Fruit fly (Drosophila melanogaster): Measurements from ENCODE around the gene CG2187.

Gene CG2187

dm6 chr3R:31706142-31706894, 52.1 kb downstream of the CG2187 start:
- TF ChIP-seq CG8159 (tag; optimal IDR thresholded peaks at IDR 0.05) = peak; percentile 51
- peak; percentile 15 for TF ChIP-seq gl (tag; optimal IDR thresholded peaks at IDR 0.05)
- TF ChIP-seq CG12605 (GFP tag; IDR thresholded peaks at IDR 0.05) = peak; percentile 82
- no peak for TF ChIP-seq CG10348 (GFP tag; IDR thresholded peaks at IDR 0.05)
- peak; percentile 48 for TF ChIP-seq CG34367 (tag; optimal IDR thresholded peaks at IDR 0.05)
- TF ChIP-seq Ets98B (GFP tag; IDR thresholded peaks at IDR 0.05) = peak; percentile 73
- peak; percentile 86 for TF ChIP-seq CG8301 (tag; optimal IDR thresholded peaks at IDR 0.05)
- no peak for TF ChIP-seq Snoo (tag; optimal IDR thresholded peaks at IDR 0.05)
- TF ChIP-seq CG9948 (tag; optimal IDR thresholded peaks at IDR 0.05) = peak; percentile 77
- peak; percentile 85 for TF ChIP-seq fd96Ca (GFP tag; IDR thresholded peaks at IDR 0.05)
- TF ChIP-seq CG32121 (GFP tag; IDR thresholded peaks at IDR 0.05) = peak; percentile 42; the same call in 1 of the 2 replicates
- no peak for TF ChIP-seq CG13204 (GFP tag; optimal IDR thresholded peaks at IDR 0.05)
- TF ChIP-seq CG17806 (tag; optimal IDR thresholded peaks at IDR 0.05) = peak; percentile 62
- peak; percentile 87 for TF ChIP-seq CG4496 (GFP tag; IDR thresholded peaks at IDR 0.05)
- TF ChIP-seq Pif1A (GFP tag; optimal IDR thresholded peaks at IDR 0.05) = peak; percentile 67
- TF ChIP-seq EcR (GFP tag; optimal IDR thresholded peaks at IDR 0.05) = peak; percentile 85
- peak; percentile 58 for TF ChIP-seq Pif1B (GFP tag; optimal IDR thresholded peaks at IDR 0.05)
- TF ChIP-seq CG15710 (tag; optimal IDR thresholded peaks at IDR 0.05) = peak; percentile 33
- no peak for TF ChIP-seq D1 (tag; optimal IDR thresholded peaks at IDR 0.05)
- peak; percentile 40; the same call in 1 of the 2 replicates for TF ChIP-seq rn (GFP tag; IDR thresholded peaks at IDR 0.05)
- peak; percentile 93 for TF ChIP-seq CG14655 (GFP tag; optimal IDR thresholded peaks at IDR 0.05)
